Worm (Caenorhabditis elegans) whole organism, early embryonic: ENCODE data around the gene gid-8.

Source experiments
- B0310.2 ChIP-seq: sonication (generic microtip); optimal IDR thresholded peaks from 2 replicates; lab custom pipeline; 2016; ENCODE audit warnings: mild to moderate bottlenecking, missing genetic modification characterization, missing compliant biosample characterization
- aly-1 ChIP-seq: sonication (generic microtip); optimal IDR thresholded peaks from 2 replicates; lab custom pipeline; 2016; ENCODE audit warnings: missing genetic modification characterization, missing compliant biosample characterization
- ama-1 ChIP-seq: fragments of 150-350 bp; optimal IDR thresholded peaks from 2 replicates; lab custom pipeline; 2014
- ceh-13 ChIP-seq: fragments of 200-800 bp; sonication (Bioruptor generic); optimal IDR thresholded peaks from 2 replicates; lab custom pipeline; 2018; ENCODE audit warnings: mild to moderate bottlenecking, missing genetic modification characterization, missing compliant biosample characterization
- ets-7 ChIP-seq: sonication (generic microtip); optimal IDR thresholded peaks from 2 replicates; lab custom pipeline; 2016; ENCODE audit warnings: missing genotype, missing genetic modification characterization, missing compliant biosample characterization
- flt-1 ChIP-seq: fragments of 200-800 bp; sonication (Bioruptor generic); IDR thresholded peaks from 2 replicates; pipeline ENCODE4 v1.3.6; 2022; ENCODE audit warnings: missing genetic modification characterization, missing compliant biosample characterization
- hmbx-1 ChIP-seq: sonication (generic microtip); optimal IDR thresholded peaks from 2 replicates; lab custom pipeline; 2016; ENCODE audit warnings: mild to moderate bottlenecking, missing genetic modification characterization, missing compliant biosample characterization
- hnd-1 ChIP-seq: sonication (generic microtip); optimal IDR thresholded peaks from 2 replicates; lab custom pipeline; 2016; ENCODE audit warnings: missing genetic modification characterization, missing compliant biosample characterization
- pes-1 ChIP-seq: fragments of 200-800 bp; sonication (Bioruptor generic); IDR thresholded peaks from 2 replicates; pipeline ENCODE4 v1.3.6; 2022; ENCODE audit warnings: missing genetic modification reagents, missing genetic modification characterization, missing compliant biosample characterization
- sea-1 ChIP-seq: fragments of 200-800 bp; sonication (Bioruptor generic); conservative IDR thresholded peaks from 2 replicates; pipeline ENCODE4 v1.3.6; 2022; ENCODE audit warnings: missing genetic modification characterization, missing compliant biosample characterization
- tbx-11 ChIP-seq: fragments of 200-800 bp; sonication (Bioruptor generic); IDR thresholded peaks from 2 replicates; pipeline ENCODE4 v1.3.6; 2022; ENCODE audit warnings: missing genetic modification characterization, missing compliant biosample characterization
- tbx-37 ChIP-seq: fragments of 200-800 bp; sonication (Bioruptor generic); conservative IDR thresholded peaks from 2 replicates; pipeline ENCODE4 v1.3.6; 2022; ENCODE audit warnings: missing genetic modification reagents, missing genetic modification characterization, missing compliant biosample characterization

- TF ChIP-seq ama-1 (lab: Kevin White, UChicago) (no peak), hnd-1 (tag; lab: Kevin White, UChicago) (no peak), tbx-11 (no peak), sea-1 (GFP tag; lab: Robert Waterston, UW) (no peak), hmbx-1 (no peak), flt-1 (no peak), tbx-37 (no peak), B0310.2 (tag; lab: Kevin White, UChicago) (no peak), ceh-13 (GFP tag; lab: Kevin White, UChicago) (no peak), pes-1 (GFP tag; lab: Robert Waterston, UW) (no peak), aly-1 (tag; lab: Kevin White, UChicago) (no peak), ets-7 (no peak)
Observed at ce11 chrV:1431702-1432187, 35.8 kb upstream of the gid-8 start, which contains the start of gene ges-1.
